Fruit fly (Drosophila melanogaster) whole organism, embryonic: Measurements from ENCODE around the gene CG34136.
A peak's percentile ranks its signal among the peaks of the same experiment; 100 is the strongest.

Experiments
- Blimp-1 ChIP-seq: fragments of 200-800 bp; sonication (Bioruptor generic); optimal IDR thresholded peaks from 3 replicates; lab custom pipeline; 2018; ENCODE audit warnings: missing biosample characterization, missing genetic modification characterization, mild to moderate bottlenecking, moderate library complexity, missing genetic modification reagents
- CG10431 ChIP-seq: fragments of 200-800 bp; sonication (Bioruptor generic); optimal IDR thresholded peaks from 3 replicates; lab custom pipeline; 2018; ENCODE audit warnings: missing biosample characterization, mild to moderate bottlenecking, missing genetic modification characterization
- CG10462 ChIP-seq: fragments of 200-800 bp; sonication (Bioruptor generic); optimal IDR thresholded peaks from 2 replicates; lab custom pipeline; 2016; ENCODE audit warnings: missing biosample characterization, missing genetic modification characterization
- CG12769 ChIP-seq: fragments of 200-800 bp; sonication (Bioruptor generic); optimal IDR thresholded peaks from 2 replicates; lab custom pipeline; 2019; ENCODE audit warnings: missing biosample characterization, mild to moderate bottlenecking, missing genetic modification characterization, moderate library complexity
- CG13287 ChIP-seq: fragments of 200-800 bp; sonication (Bioruptor generic); IDR thresholded peaks from 2 replicates; pipeline ENCODE4 v1.3.6; 2022; ENCODE audit warnings: missing biosample characterization, missing genetic modification characterization; ENCODE audit not compliant: partially characterized antibody
- CG13624 ChIP-seq: fragments of 200-800 bp; sonication (Bioruptor generic); optimal IDR thresholded peaks from 2 replicates; lab custom pipeline; 2016; ENCODE audit warnings: missing biosample characterization, missing genetic modification characterization
- CG13775 ChIP-seq: fragments of 200-800 bp; sonication (Bioruptor generic); optimal IDR thresholded peaks from 3 replicates; lab custom pipeline; 2017; ENCODE audit warnings: missing biosample characterization, mild to moderate bottlenecking, missing genetic modification characterization
- CG13894 ChIP-seq: fragments of 200-800 bp; sonication (Bioruptor generic); optimal IDR thresholded peaks from 3 replicates; lab custom pipeline; 2018; ENCODE audit warnings: missing biosample characterization, mild to moderate bottlenecking, missing genetic modification characterization, moderate library complexity
- CG14050 ChIP-seq: fragments of 200-800 bp; sonication (Bioruptor generic); IDR thresholded peaks from 3 replicates; pipeline ENCODE4 v1.3.6; 2022; ENCODE audit warnings: missing biosample characterization, missing genetic modification characterization
- CG15514 ChIP-seq: fragments of 200-800 bp; sonication (Bioruptor generic); optimal IDR thresholded peaks from 3 replicates; lab custom pipeline; 2017; ENCODE audit warnings: missing biosample characterization, missing genetic modification characterization, mild to moderate bottlenecking, moderate library complexity, missing genetic modification reagents
- CG16813 ChIP-seq: fragments of 200-800 bp; sonication (Bioruptor generic); IDR thresholded peaks from 3 replicates; pipeline ENCODE4 v1.3.6; 2022; ENCODE audit warnings: missing biosample characterization, missing genetic modification characterization; ENCODE audit not compliant: partially characterized antibody
- CG17802 ChIP-seq: fragments of 200-800 bp; sonication (Bioruptor generic); optimal IDR thresholded peaks from 2 replicates; lab custom pipeline; 2018; ENCODE audit warnings: missing biosample characterization, mild to moderate bottlenecking, missing genetic modification characterization, moderate library complexity
- CG2120 ChIP-seq: fragments of 200-800 bp; sonication (Bioruptor generic); optimal IDR thresholded peaks from 3 replicates; lab custom pipeline; 2016; ENCODE audit warnings: missing biosample characterization, missing genetic modification characterization
- CG31365 ChIP-seq: fragments of 200-800 bp; sonication (Bioruptor generic); optimal IDR thresholded peaks from 2 replicates; lab custom pipeline; 2018; ENCODE audit warnings: missing biosample characterization, mild to moderate bottlenecking, missing genetic modification characterization
- CG34224 ChIP-seq: fragments of 200-800 bp; sonication (Bioruptor generic); IDR thresholded peaks from 3 replicates; pipeline ENCODE4 v1.3.6; 2022; ENCODE audit warnings: missing biosample characterization, missing genetic modification characterization; ENCODE audit not compliant: partially characterized antibody
- CG34422 ChIP-seq: fragments of 200-800 bp; sonication (Bioruptor generic); IDR thresholded peaks from 3 replicates; pipeline ENCODE4 v1.3.6; 2022; ENCODE audit warnings: missing biosample characterization, missing genetic modification characterization
- CG3726 ChIP-seq: fragments of 200-800 bp; sonication (Bioruptor generic); IDR thresholded peaks from 3 replicates; pipeline ENCODE4, ENCODE4 v1.3.6; 2022; ENCODE audit warnings: missing biosample characterization, missing genetic modification characterization
- CG6175 ChIP-seq: fragments of 200-800 bp; sonication (Bioruptor generic); IDR thresholded peaks from 3 replicates; pipeline ENCODE4 v1.3.6; 2022; ENCODE audit warnings: missing biosample characterization, missing genetic modification characterization
- CG6654 ChIP-seq: fragments of 200-800 bp; sonication (Bioruptor generic); optimal IDR thresholded peaks from 2 replicates; lab custom pipeline; 2017; ENCODE audit warnings: missing biosample characterization, mild to moderate bottlenecking, missing genetic modification characterization
- CG7357 ChIP-seq: fragments of 200-800 bp; sonication (Bioruptor generic); IDR thresholded peaks from 3 replicates; pipeline ENCODE4 v1.3.6; 2022; ENCODE audit warnings: missing biosample characterization, missing genetic modification characterization
- CG7745 ChIP-seq: fragments of 200-800 bp; sonication (Bioruptor generic); optimal IDR thresholded peaks from 2 replicates; lab custom pipeline; 2018; ENCODE audit warnings: missing biosample characterization, mild to moderate bottlenecking, missing genetic modification characterization, moderate library complexity
- CG7839 ChIP-seq: fragments of 200-800 bp; sonication (Bioruptor generic); optimal IDR thresholded peaks from 3 replicates; lab custom pipeline; 2018; ENCODE audit warnings: missing biosample characterization, mild to moderate bottlenecking, missing genetic modification characterization, moderate library complexity
- CG7963 ChIP-seq: fragments of 200-800 bp; sonication (Bioruptor generic); IDR thresholded peaks from 3 replicates; pipeline ENCODE4 v1.3.6; 2022; ENCODE audit warnings: missing biosample characterization, missing genetic modification characterization; ENCODE audit not compliant: partially characterized antibody
- CG8388 ChIP-seq: fragments of 200-800 bp; sonication (Bioruptor generic); optimal IDR thresholded peaks from 2 replicates; lab custom pipeline; 2019; ENCODE audit warnings: missing biosample characterization, mild to moderate bottlenecking, missing genetic modification characterization, moderate library complexity
- CG9932 ChIP-seq: fragments of 200-800 bp; sonication (Bioruptor generic); IDR thresholded peaks from 2 replicates; pipeline ENCODE4 v1.3.6; 2022; ENCODE audit warnings: missing biosample characterization, missing genetic modification characterization
- Elba2 ChIP-seq: fragments of 200-800 bp; sonication (Bioruptor generic); optimal IDR thresholded peaks from 3 replicates; lab custom pipeline; 2016; ENCODE audit warnings: missing biosample characterization, missing genetic modification characterization
- Hsf ChIP-seq: fragments of 200-800 bp; sonication (Bioruptor generic); optimal IDR thresholded peaks from 3 replicates; lab custom pipeline; 2016; ENCODE audit warnings: missing biosample characterization, missing genetic modification characterization
- MBD-R2 ChIP-seq: fragments of 200-800 bp; sonication (Bioruptor generic); IDR thresholded peaks from 2 replicates; pipeline ENCODE4 v1.3.6; 2022; ENCODE audit warnings: missing biosample characterization, missing genetic modification characterization
- Opbp ChIP-seq: fragments of 200-800 bp; sonication (Bioruptor generic); IDR thresholded peaks from 3 replicates; pipeline ENCODE4 v1.3.6; 2022; ENCODE audit warnings: missing biosample characterization, missing genetic modification characterization; ENCODE audit not compliant: partially characterized antibody
- btn ChIP-seq: fragments of 200-800 bp; sonication (Bioruptor generic); optimal IDR thresholded peaks from 2 replicates; lab custom pipeline; 2016; ENCODE audit warnings: missing biosample characterization, missing genetic modification characterization
- crc ChIP-seq: fragments of 200-800 bp; sonication (Bioruptor generic); optimal IDR thresholded peaks from 2 replicates; lab custom pipeline; 2016; ENCODE audit warnings: missing biosample characterization, missing genetic modification characterization
- crp ChIP-seq, 2 experiments: fragments of 200-800 bp; sonication (Bioruptor generic); optimal IDR thresholded peaks; 2 replicates in 1 of 2; 3 replicates in 1 of 2; lab custom pipeline; 2017; ENCODE audit warnings: missing biosample characterization in 2 of 2, missing genetic modification characterization in 2 of 2, mild to moderate bottlenecking in 1 of 2, moderate library complexity in 1 of 2
- emc ChIP-seq: fragments of 200-800 bp; sonication (Bioruptor generic); optimal IDR thresholded peaks from 2 replicates; lab custom pipeline; 2016; ENCODE audit warnings: missing biosample characterization, missing genetic modification characterization
- esg ChIP-seq: fragments of 200-800 bp; sonication (Bioruptor generic); conservative IDR thresholded peaks from 2 replicates; pipeline ENCODE4 v1.3.6; 2022; ENCODE audit warnings: missing biosample characterization, missing genetic modification characterization
- exex ChIP-seq: fragments of 200-800 bp; sonication (Bioruptor generic); optimal IDR thresholded peaks from 4 replicates; lab custom pipeline; 2018; ENCODE audit warnings: missing biosample characterization, mild to moderate bottlenecking, missing genetic modification characterization, moderate library complexity
- fd3F ChIP-seq: fragments of 200-800 bp; sonication (Bioruptor generic); optimal IDR thresholded peaks from 2 replicates; lab custom pipeline; 2018; ENCODE audit warnings: missing biosample characterization, mild to moderate bottlenecking, missing genetic modification characterization, moderate library complexity
- gcm ChIP-seq: fragments of 200-800 bp; sonication (Bioruptor generic); optimal IDR thresholded peaks from 2 replicates; lab custom pipeline; 2019; ENCODE audit warnings: missing biosample characterization, mild to moderate bottlenecking, missing genetic modification characterization, moderate library complexity
- gem ChIP-seq: fragments of 200-800 bp; sonication (Bioruptor generic); optimal IDR thresholded peaks from 2 replicates; lab custom pipeline; 2019; ENCODE audit warnings: missing biosample characterization, mild to moderate bottlenecking, missing genetic modification characterization, moderate library complexity
- jigr1 ChIP-seq: fragments of 200-800 bp; sonication (Bioruptor generic); IDR thresholded peaks from 3 replicates; pipeline ENCODE4 v1.3.6; 2022; ENCODE audit warnings: missing biosample characterization, missing genetic modification characterization
- jing ChIP-seq: fragments of 200-800 bp; sonication (Bioruptor generic); optimal IDR thresholded peaks from 2 replicates; lab custom pipeline; 2018; ENCODE audit warnings: missing biosample characterization, mild to moderate bottlenecking, missing genetic modification characterization
- klu ChIP-seq: fragments of 200-800 bp; sonication (Bioruptor generic); IDR thresholded peaks from 2 replicates; pipeline ENCODE4 v1.3.6; 2022; ENCODE audit warnings: missing biosample characterization, missing genetic modification characterization
- nom ChIP-seq: fragments of 200-800 bp; sonication (Bioruptor generic); optimal IDR thresholded peaks from 2 replicates; lab custom pipeline; 2017; ENCODE audit warnings: missing biosample characterization, missing genetic modification characterization, mild to moderate bottlenecking, moderate library complexity, missing genetic modification reagents
- otp ChIP-seq: fragments of 200-800 bp; sonication (Bioruptor generic); IDR thresholded peaks from 3 replicates; pipeline ENCODE4, ENCODE4 v1.3.6; 2022; ENCODE audit warnings: missing biosample characterization, missing genetic modification characterization
- pb ChIP-seq: fragments of 200-800 bp; sonication (Bioruptor generic); optimal IDR thresholded peaks from 3 replicates; lab custom pipeline; 2016; ENCODE audit warnings: missing biosample characterization, missing genetic modification characterization
- pum ChIP-seq: fragments of 200-800 bp; sonication (Bioruptor generic); optimal IDR thresholded peaks from 2 replicates; lab custom pipeline; 2016; ENCODE audit warnings: missing biosample characterization, missing genetic modification characterization
- row ChIP-seq: fragments of 200-800 bp; sonication (Bioruptor generic); IDR thresholded peaks from 3 replicates; pipeline ENCODE4 v1.3.6; 2022; ENCODE audit warnings: missing biosample characterization, missing genetic modification characterization
- seq ChIP-seq: fragments of 200-800 bp; sonication (Bioruptor generic); IDR thresholded peaks from 2 replicates; pipeline ENCODE4 v1.3.6; 2022; ENCODE audit warnings: missing biosample characterization, missing genetic modification characterization
- twi ChIP-seq: fragments of 200-800 bp; optimal IDR thresholded peaks from 2 replicates; lab custom pipeline; 2019; ENCODE audit warnings: missing biosample characterization, mild to moderate bottlenecking, missing genetic modification characterization, moderate library complexity
- unc-4 ChIP-seq: fragments of 200-800 bp; sonication (Bioruptor generic); IDR thresholded peaks from 2 replicates; pipeline ENCODE4 v1.3.6; 2022; ENCODE audit warnings: missing biosample characterization, missing genetic modification characterization; ENCODE audit not compliant: partially characterized antibody

CG34136 gene

DNA sequence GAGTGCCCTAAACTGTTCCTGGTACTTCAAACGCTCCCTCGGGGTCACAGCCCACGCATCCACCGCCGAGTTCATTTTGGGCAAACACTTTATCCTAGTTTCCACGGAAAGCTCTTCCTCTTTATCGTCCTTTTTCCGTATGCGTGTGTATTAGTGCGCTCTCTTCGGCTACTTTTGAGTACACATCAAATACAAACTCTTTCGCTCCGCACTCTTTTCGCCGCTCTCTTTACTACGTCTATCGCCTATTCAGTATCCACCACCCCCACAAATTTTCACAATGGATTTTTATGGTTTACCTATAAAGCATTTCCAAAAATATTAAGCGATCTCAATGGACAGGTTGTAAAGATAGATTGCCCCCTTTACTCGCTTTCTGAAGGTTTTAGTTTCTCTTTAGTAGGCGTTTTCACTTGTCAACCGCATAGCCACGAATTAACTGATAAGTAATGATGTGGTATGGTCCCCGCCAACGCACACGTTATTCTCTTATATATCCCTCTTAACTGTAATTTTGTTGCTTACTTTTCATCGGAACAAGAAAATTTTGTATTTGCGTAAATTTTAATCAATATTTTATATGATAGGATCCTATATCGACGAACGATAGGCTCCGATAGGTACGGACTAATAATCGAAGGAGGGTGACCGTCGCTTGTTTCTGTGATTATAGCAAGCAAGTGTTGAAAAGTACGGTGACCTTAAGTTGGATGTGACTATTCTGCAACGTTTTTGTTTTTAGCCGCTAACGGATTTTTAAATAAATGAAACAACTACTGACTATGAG lies 45.2 kb downstream of the CG34136 start, which contains the start of gene Dap160 (continued):
- TF ChIP-seq CG7745 (tag; lab: Kevin White, UChicago) (no peak), nom (GFP tag; lab: Kevin White, UChicago) (no peak), klu (GFP tag; lab: Robert Waterston, UW) (no peak), CG34422 (GFP tag; lab: Robert Waterston, UW) (no peak), exex (tag; lab: Kevin White, UChicago) (peak; percentile 39), btn (GFP tag; lab: Kevin White, UChicago) (no peak), CG7963 (GFP tag; lab: Robert Waterston, UW) (peak; percentile 81), jigr1 (GFP tag; lab: Robert Waterston, UW) (no peak), crp (GFP tag; optimal IDR thresholded peaks at IDR 0.05; lab: Kevin White, UChicago) (no peak), row (peak; percentile 67), CG31365 (tag; lab: Kevin White, UChicago) (no peak), CG16813 (GFP tag; lab: Robert Waterston, UW) (peak; percentile 71), CG2120 (GFP tag; lab: Kevin White, UChicago) (peak; percentile 51), CG7839 (no peak), pum (GFP tag; lab: Kevin White, UChicago) (no peak), CG34224 (GFP tag; lab: Robert Waterston, UW) (peak; percentile 79), CG6175 (GFP tag; lab: Robert Waterston, UW) (no peak), CG8388 (GFP tag; lab: Kevin White, UChicago) (no peak), CG15514 (peak; percentile 82), CG6654 (GFP tag; lab: Kevin White, UChicago) (no peak), MBD-R2 (peak; percentile 29; the same call in 1 of the 2 replicates), crc (GFP tag; lab: Kevin White, UChicago) (no peak), CG10431 (no peak), fd3F (no peak), CG13775 (GFP tag; lab: Kevin White, UChicago) (no peak), CG13894 (no peak), seq (GFP tag; lab: Robert Waterston, UW) (peak; percentile 29; the same call in 1 of the 2 replicates), Blimp-1 (GFP tag; lab: Kevin White, UChicago) (no peak), twi (no peak), Hsf (GFP tag; lab: Kevin White, UChicago) (no peak), CG14050 (GFP tag; lab: Robert Waterston, UW) (no peak), CG13624 (GFP tag; lab: Kevin White, UChicago) (no peak), esg (GFP tag; lab: Robert Waterston, UW) (no peak), gem (tag; lab: Kevin White, UChicago) (no peak), CG12769 (tag; lab: Kevin White, UChicago) (no peak), Elba2 (GFP tag; lab: Kevin White, UChicago) (no peak), CG9932 (GFP tag; lab: Robert Waterston, UW) (peak; percentile 55), emc (GFP tag; lab: Kevin White, UChicago) (no peak), CG10462 (GFP tag; lab: Kevin White, UChicago) (no peak), CG17802 (peak; percentile 61), pb (GFP tag; lab: Kevin White, UChicago) (no peak), CG13287 (peak; percentile 77), unc-4 (GFP tag; lab: Robert Waterston, UW) (peak; percentile 68), CG7357 (GFP tag; lab: Robert Waterston, UW) (peak; percentile 62), Opbp (GFP tag; lab: Robert Waterston, UW) (peak; percentile 82; the same call in 2 of the 3 replicates), gcm (GFP tag; lab: Kevin White, UChicago) (no peak), CG3726 (GFP tag; lab: Robert Waterston, UW) (no peak), otp (GFP tag; lab: Robert Waterston, UW) (no peak), jing (GFP tag; lab: Kevin White, UChicago) (no peak)
